Worm (Caenorhabditis elegans) whole organism, late embryonic: ENCODE measurements around the gene C27H6.9.

ENCODE experiments used
- C08G9.2 ChIP-seq: sonication (generic microtip); optimal IDR thresholded peaks from 2 replicates; lab custom pipeline; 2016; ENCODE audit warnings: mild to moderate bottlenecking, missing genetic modification characterization, moderate library complexity, missing compliant biosample characterization
- F13H6.1 ChIP-seq: sonication (generic microtip); optimal IDR thresholded peaks from 2 replicates; lab custom pipeline; 2016; ENCODE audit warnings: missing genetic modification characterization, missing compliant biosample characterization
- K02D7.2 ChIP-seq: sonication (generic microtip); optimal IDR thresholded peaks from 2 replicates; lab custom pipeline; 2017; ENCODE audit warnings: mild to moderate bottlenecking, missing genetic modification characterization, missing compliant biosample characterization
- T23F11.4 ChIP-seq: fragments of 200-800 bp; sonication (Bioruptor generic); optimal IDR thresholded peaks from 2 replicates; lab custom pipeline; 2018; ENCODE audit warnings: mild to moderate bottlenecking, missing genetic modification characterization, missing compliant biosample characterization
- ceh-18 ChIP-seq: sonication (generic microtip); optimal IDR thresholded peaks from 2 replicates; lab custom pipeline; 2016; ENCODE audit warnings: missing genetic modification characterization, missing compliant biosample characterization
- ceh-2 ChIP-seq: sonication (generic microtip); optimal IDR thresholded peaks from 2 replicates; lab custom pipeline; 2016; ENCODE audit warnings: missing genotype, missing genetic modification characterization, missing compliant biosample characterization
- ceh-22 ChIP-seq: sonication (generic microtip); optimal IDR thresholded peaks from 2 replicates; lab custom pipeline; 2017; ENCODE audit warnings: missing biosample characterization, missing genetic modification characterization
- ceh-24 ChIP-seq: sonication (generic microtip); optimal IDR thresholded peaks from 2 replicates; lab custom pipeline; 2016; ENCODE audit warnings: mild to moderate bottlenecking, missing genetic modification characterization, missing compliant biosample characterization
- ceh-31 ChIP-seq: sonication (generic microtip); optimal IDR thresholded peaks from 2 replicates; lab custom pipeline; 2016; ENCODE audit warnings: missing genetic modification characterization, missing compliant biosample characterization
- ceh-45 ChIP-seq: fragments of 200-800 bp; sonication (Bioruptor generic); IDR thresholded peaks from 2 replicates; pipeline ENCODE4 v1.3.6; 2022; ENCODE audit warnings: missing genetic modification reagents, missing genetic modification characterization, missing compliant biosample characterization
- ceh-9 ChIP-seq: sonication (generic microtip); optimal IDR thresholded peaks from 2 replicates; lab custom pipeline; 2016; ENCODE audit warnings: mild to moderate bottlenecking, missing genetic modification characterization, inconsistent platforms, missing compliant biosample characterization
- che-1 ChIP-seq: sonication (generic microtip); optimal IDR thresholded peaks from 2 replicates; lab custom pipeline; 2016; ENCODE audit warnings: mild to moderate bottlenecking, missing genetic modification characterization, missing compliant biosample characterization
- dve-1 ChIP-seq: sonication (generic microtip); optimal IDR thresholded peaks from 2 replicates; lab custom pipeline; 2017; ENCODE audit warnings: antibody characterized with exemption, mild to moderate bottlenecking, missing genetic modification characterization, missing compliant biosample characterization
- elt-2 ChIP-seq: sonication (generic microtip); optimal IDR thresholded peaks from 2 replicates; lab custom pipeline; 2016; ENCODE audit warnings: missing genetic modification reagents, missing genetic modification characterization, missing compliant biosample characterization
- elt-4 ChIP-seq: sonication (generic microtip); optimal IDR thresholded peaks from 2 replicates; lab custom pipeline; 2016; ENCODE audit warnings: missing genetic modification characterization, missing compliant biosample characterization
- ets-4 ChIP-seq: sonication (generic microtip); optimal IDR thresholded peaks from 2 replicates; lab custom pipeline; 2016; ENCODE audit warnings: missing genetic modification characterization, missing compliant biosample characterization
- fax-1 ChIP-seq: sonication (generic microtip); optimal IDR thresholded peaks from 2 replicates; lab custom pipeline; 2016; ENCODE audit warnings: missing genotype, missing genetic modification characterization, missing compliant biosample characterization
- fkh-6 ChIP-seq: sonication (generic microtip); optimal IDR thresholded peaks from 2 replicates; lab custom pipeline; 2016; ENCODE audit warnings: missing genetic modification characterization, missing compliant biosample characterization
- gmeb-2 ChIP-seq: sonication (generic microtip); optimal IDR thresholded peaks from 2 replicates; lab custom pipeline; 2016; ENCODE audit warnings: missing genetic modification characterization, inconsistent platforms, missing compliant biosample characterization
- hlh-15 ChIP-seq: sonication (generic microtip); optimal IDR thresholded peaks from 2 replicates; lab custom pipeline; 2016; ENCODE audit warnings: missing genetic modification characterization, missing compliant biosample characterization
- hlh-8 ChIP-seq: sonication (generic microtip); optimal IDR thresholded peaks from 2 replicates; lab custom pipeline; 2016; ENCODE audit warnings: missing genotype, missing genetic modification characterization, missing compliant biosample characterization
- mec-3 ChIP-seq: sonication (generic microtip); optimal IDR thresholded peaks from 2 replicates; lab custom pipeline; 2016; ENCODE audit warnings: borderline replicate concordance, missing genetic modification characterization, missing compliant biosample characterization
- nfya-1 ChIP-seq: sonication (generic microtip); optimal IDR thresholded peaks from 2 replicates; lab custom pipeline; 2017; ENCODE audit warnings: missing genetic modification characterization, mild to moderate bottlenecking, missing compliant biosample characterization, antibody characterized with exemption, moderate library complexity
- npax-4 ChIP-seq: sonication (generic microtip); optimal IDR thresholded peaks from 2 replicates; lab custom pipeline; 2016; ENCODE audit warnings: missing genetic modification characterization, missing compliant biosample characterization
- pag-3 ChIP-seq: sonication (generic microtip); optimal IDR thresholded peaks from 2 replicates; lab custom pipeline; 2016; ENCODE audit warnings: missing compliant biosample characterization, missing genetic modification characterization, borderline replicate concordance
- pat-9 ChIP-seq: fragments of 200-800 bp; sonication (Bioruptor generic); optimal IDR thresholded peaks from 2 replicates; lab custom pipeline; 2018; ENCODE audit warnings: mild to moderate bottlenecking, missing genetic modification characterization, moderate library complexity, missing compliant biosample characterization
- pax-1 ChIP-seq: fragments of 150-350 bp; optimal IDR thresholded peaks from 2 replicates; lab custom pipeline; 2014; ENCODE audit warnings: missing biosample characterization, missing genetic modification characterization
- pha-2 ChIP-seq: sonication (generic microtip); optimal IDR thresholded peaks from 2 replicates; lab custom pipeline; 2017; ENCODE audit warnings: mild to moderate bottlenecking, missing genetic modification characterization, missing compliant biosample characterization
- rnt-1 ChIP-seq: sonication (generic microtip); optimal IDR thresholded peaks from 2 replicates; lab custom pipeline; 2016; ENCODE audit warnings: missing genetic modification characterization, missing compliant biosample characterization
- sox-2 ChIP-seq: fragments of 200-800 bp; sonication (Bioruptor generic); IDR thresholded peaks from 2 replicates; pipeline ENCODE4 v1.3.6; 2022; ENCODE audit warnings: missing genetic modification reagents, missing genetic modification characterization, missing compliant biosample characterization
- syd-9 ChIP-seq: sonication (generic microtip); optimal IDR thresholded peaks from 2 replicates; lab custom pipeline; 2016; ENCODE audit warnings: mild to moderate bottlenecking, missing genetic modification characterization, moderate library complexity, missing compliant biosample characterization
- unc-3 ChIP-seq, 2 experiments: fragments of 200-800 bp in 1 of 2; sonication (Bioruptor generic) in 1 of 2; sonication (generic microtip) in 1 of 2; conservative IDR thresholded peaks in 1 of 2; optimal IDR thresholded peaks in 1 of 2; 2 replicates each; pipeline versions ENCODE4 v1.3.6 to Lab custom; 2016 to 2022; ENCODE audit warnings: missing compliant biosample characterization in 2 of 2, missing genetic modification characterization in 2 of 2, missing genetic modification reagents in 1 of 2
- unc-42 ChIP-seq: sonication (generic microtip); optimal IDR thresholded peaks from 2 replicates; lab custom pipeline; 2016; ENCODE audit warnings: missing genotype, missing genetic modification characterization, missing compliant biosample characterization
- unc-55 ChIP-seq: sonication (generic microtip); optimal IDR thresholded peaks from 2 replicates; lab custom pipeline; 2017; ENCODE audit warnings: missing biosample characterization, missing genetic modification reagents, missing genetic modification characterization
- unc-86 ChIP-seq: sonication (generic microtip); optimal IDR thresholded peaks from 2 replicates; lab custom pipeline; 2016; ENCODE audit warnings: missing genetic modification characterization, missing compliant biosample characterization
- zip-5 ChIP-seq: sonication (generic microtip); optimal IDR thresholded peaks from 2 replicates; lab custom pipeline; 2016; ENCODE audit warnings: missing genetic modification characterization, missing compliant biosample characterization

Gene C27H6.9

ce11 chrV:9958654-9959053 is 24.0 kb upstream of the C27H6.9 start:
- TF ChIP-seq elt-2 (tag; lab: Kevin White, UChicago) (no peak), pat-9 (tag; lab: Kevin White, UChicago) (no peak), zip-5 (no peak), unc-55 (peak; percentile 87), T23F11.4 (GFP tag; lab: Kevin White, UChicago) (no peak), fkh-6 (tag; lab: Kevin White, UChicago) (no peak), C08G9.2 (no peak), mec-3 (no peak), ceh-22 (tag; lab: Kevin White, UChicago) (no peak), unc-3 (GFP tag; conservative IDR thresholded peaks at IDR 0.05; lab: Robert Waterston, UW) (no peak), unc-3 (tag; optimal IDR thresholded peaks at IDR 0.05; lab: Kevin White, UChicago) (no peak), ceh-18 (tag; lab: Kevin White, UChicago) (peak; percentile 84), rnt-1 (tag; lab: Kevin White, UChicago) (peak; percentile 71), nfya-1 (tag; lab: Kevin White, UChicago) (peak; percentile 1), ceh-45 (GFP tag; lab: Robert Waterston, UW) (no peak), F13H6.1 (no peak), che-1 (tag; lab: Kevin White, UChicago) (no peak)
- TF ChIP-seq, all 69 proteins: peak for 4

ce11 chrV:9960376-9960775 is 22.3 kb upstream of the C27H6.9 start, which contains the start of gene T07C12.10:
Gene T07C12.10, minus strand, starts transcription at chrV:9960476.
- TF ChIP-seq K02D7.2 (no peak), ceh-9 (tag; lab: Kevin White, UChicago) (no peak), unc-42 (tag; lab: Kevin White, UChicago) (no peak), nfya-1 (tag; lab: Kevin White, UChicago) (no peak), hlh-8 (tag; lab: Kevin White, UChicago) (no peak)

- no peak for TF ChIP-seq nfya-1 (tag; lab: Kevin White, UChicago)
- no peak for TF ChIP-seq unc-86 (tag; lab: Kevin White, UChicago)
Measured at ce11 chrV:9962394-9962793, 20.3 kb upstream of the C27H6.9 start, which contains the start of gene madf-4. Gene madf-4, minus strand, starts transcription at chrV:9962494.

ce11 chrV:9962916-9963315 is 19.8 kb upstream of the C27H6.9 start:
- TF ChIP-seq npax-4 (tag; lab: Kevin White, UChicago) = no peak
- no peak for TF ChIP-seq ceh-31
- TF ChIP-seq ceh-18 (tag; lab: Kevin White, UChicago) = no peak
- no peak for TF ChIP-seq fax-1 (tag; lab: Kevin White, UChicago)
- TF ChIP-seq gmeb-2 (tag; lab: Kevin White, UChicago) = no peak
- no peak for TF ChIP-seq pha-2
- TF ChIP-seq ceh-9 (tag; lab: Kevin White, UChicago) = no peak
- no peak for TF ChIP-seq ceh-2 (tag; lab: Kevin White, UChicago)
- TF ChIP-seq pax-1 (tag; lab: Kevin White, UChicago) = no peak
- TF ChIP-seq pag-3 = no peak
- TF ChIP-seq syd-9 (tag; lab: Kevin White, UChicago) = no peak
- no peak for TF ChIP-seq elt-4 (tag; lab: Kevin White, UChicago)
- TF ChIP-seq unc-55 = no peak
- no peak for TF ChIP-seq dve-1
- no peak for TF ChIP-seq nfya-1 (tag; lab: Kevin White, UChicago)
- no peak for TF ChIP-seq sox-2 (GFP tag; lab: Robert Waterston, UW)
- TF ChIP-seq ceh-24 (tag; lab: Kevin White, UChicago) = no peak
- no peak for TF ChIP-seq hlh-15 (tag; lab: Kevin White, UChicago)
- TF ChIP-seq ets-4 = no peak
